Worm (Caenorhabditis elegans): ENCODE measurements around the gene F41H8.1.

DNA sequence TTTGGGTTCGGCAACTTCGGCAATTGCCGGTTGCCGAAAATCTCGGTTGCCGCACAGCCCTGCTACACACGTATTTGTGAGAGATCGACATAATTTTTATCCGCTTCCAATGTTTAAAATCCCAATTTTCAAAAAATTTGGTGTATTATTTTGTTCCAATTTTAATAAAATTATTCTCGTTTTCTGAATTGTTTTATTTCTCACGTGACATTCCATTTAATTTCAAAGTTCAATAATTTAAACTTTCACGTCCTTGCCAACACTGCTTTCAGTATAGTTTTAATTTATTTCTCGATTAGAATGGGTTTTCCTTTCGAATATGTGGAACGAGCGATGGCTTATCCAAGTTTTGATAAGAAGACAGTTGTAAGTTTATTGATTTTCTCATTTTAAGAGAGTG, 23.1 kb downstream of the F41H8.1 start, which contains the start of gene K09C6.2:
- TF ChIP-seq nhr-11 (tag; optimal IDR thresholded peaks at IDR 0.05) (no peak), ceh-63 (GFP tag; optimal IDR thresholded peaks at IDR 0.05) (no peak), rnt-1 (tag; optimal IDR thresholded peaks at IDR 0.05) (no peak), unc-86 (tag; optimal IDR thresholded peaks at IDR 0.05) (no peak), nhr-20 (tag; optimal IDR thresholded peaks at IDR 0.05) (no peak)

Data from whole organism, L1 larva.